Worm (Caenorhabditis elegans) whole organism, mixed stage, embryonic: ENCODE results near the gene fipr-25.

Source experiments
- M03D4.4 ChIP-seq: sonication (generic microtip); optimal IDR thresholded peaks from 2 replicates; lab custom pipeline; 2017; ENCODE audit warnings: mild to moderate bottlenecking, missing genetic modification characterization, missing compliant biosample characterization
- bed-3 ChIP-seq: fragments of 200-800 bp; sonication (Bioruptor generic); optimal IDR thresholded peaks from 3 replicates; lab custom pipeline; 2018; ENCODE audit warnings: mild to moderate bottlenecking, missing genetic modification characterization, moderate library complexity, missing compliant biosample characterization
- blmp-1 ChIP-seq: fragments of 150-350 bp; optimal IDR thresholded peaks from 2 replicates; lab custom pipeline; 2014; ENCODE audit warnings: missing biosample characterization, missing genetic modification characterization
- ceh-39 ChIP-seq: fragments of 150-350 bp; optimal IDR thresholded peaks from 2 replicates; lab custom pipeline; 2014; ENCODE audit warnings: missing biosample characterization, missing genetic modification characterization
- ceh-83 ChIP-seq: fragments of 200-800 bp; sonication (Bioruptor generic); optimal IDR thresholded peaks from 2 replicates; lab custom pipeline; 2018; ENCODE audit warnings: mild to moderate bottlenecking, missing genetic modification characterization, missing compliant biosample characterization
- ces-1 ChIP-seq: fragments of 150-350 bp; optimal IDR thresholded peaks from 2 replicates; lab custom pipeline; 2014; ENCODE audit warnings: missing biosample characterization, missing genetic modification reagents, missing genetic modification characterization
- cnd-1 ChIP-seq: fragments of 200-800 bp; sonication (Bioruptor generic); optimal IDR thresholded peaks from 2 replicates; lab custom pipeline; 2018; ENCODE audit warnings: mild to moderate bottlenecking, missing genetic modification characterization, missing compliant biosample characterization
- drap-1 ChIP-seq: fragments of 200-800 bp; sonication (Bioruptor generic); optimal IDR thresholded peaks from 3 replicates; lab custom pipeline; 2018; ENCODE audit warnings: mild to moderate bottlenecking, missing genetic modification characterization, missing compliant biosample characterization
- elt-1 ChIP-seq: sonication (generic microtip); optimal IDR thresholded peaks from 2 replicates; lab custom pipeline; 2017; ENCODE audit warnings: missing genetic modification characterization, mild to moderate bottlenecking, missing compliant biosample characterization, antibody characterized with exemption, moderate library complexity, borderline replicate concordance; ENCODE audit not compliant: insufficient read depth
- elt-3 ChIP-seq: fragments of 150-350 bp; optimal IDR thresholded peaks from 2 replicates; lab custom pipeline; 2014; ENCODE audit warnings: missing biosample characterization, missing genetic modification characterization
- flh-1 ChIP-seq: fragments of 200-800 bp; sonication (Bioruptor generic); optimal IDR thresholded peaks from 2 replicates; lab custom pipeline; 2018; ENCODE audit warnings: mild to moderate bottlenecking, missing genetic modification characterization, moderate library complexity, missing compliant biosample characterization
- ham-2 ChIP-seq: fragments of 200-800 bp; sonication (Bioruptor generic); optimal IDR thresholded peaks from 2 replicates; lab custom pipeline; 2018; ENCODE audit warnings: mild to moderate bottlenecking, missing genetic modification characterization, missing compliant biosample characterization
- hlh-1 ChIP-seq: fragments of 150-350 bp; optimal IDR thresholded peaks from 2 replicates; lab custom pipeline; 2014; ENCODE audit warnings: missing biosample characterization, missing genetic modification reagents, missing genetic modification characterization
- lin-32 ChIP-seq: fragments of 200-800 bp; sonication (Bioruptor generic); optimal IDR thresholded peaks from 2 replicates; lab custom pipeline; 2018; ENCODE audit warnings: mild to moderate bottlenecking, missing genetic modification characterization, missing compliant biosample characterization
- lsy-2 ChIP-seq: fragments of 150-350 bp; optimal IDR thresholded peaks from 2 replicates; lab custom pipeline; 2014; ENCODE audit warnings: missing biosample characterization, missing genetic modification characterization
- mab-5 ChIP-seq: fragments of 150-350 bp; optimal IDR thresholded peaks from 2 replicates; lab custom pipeline; 2014; ENCODE audit warnings: missing biosample characterization, missing genetic modification characterization
- mls-2 ChIP-seq: sonication (generic microtip); optimal IDR thresholded peaks from 2 replicates; lab custom pipeline; 2016; ENCODE audit warnings: mild to moderate bottlenecking, missing genetic modification characterization, moderate library complexity, missing compliant biosample characterization
- nhr-12 ChIP-seq: fragments of 150-350 bp; optimal IDR thresholded peaks from 2 replicates; lab custom pipeline; 2014; ENCODE audit warnings: missing biosample characterization, missing genetic modification characterization
- nhr-2 ChIP-seq: fragments of 150-350 bp; optimal IDR thresholded peaks from 2 replicates; lab custom pipeline; 2014; ENCODE audit warnings: missing biosample characterization, missing genetic modification characterization
- nhr-237 ChIP-seq: fragments of 150-350 bp; optimal IDR thresholded peaks from 2 replicates; lab custom pipeline; 2014; ENCODE audit warnings: missing biosample characterization, missing genetic modification characterization
- nhr-28 ChIP-seq: fragments of 150-350 bp; optimal IDR thresholded peaks from 2 replicates; lab custom pipeline; 2014; ENCODE audit warnings: missing biosample characterization, missing genetic modification characterization
- pha-4 ChIP-seq: fragments of 150-350 bp; optimal IDR thresholded peaks from 2 replicates; lab custom pipeline; 2018; ENCODE audit warnings: missing biosample characterization, missing genetic modification reagents, missing genetic modification characterization
- sem-2 ChIP-seq: fragments of 200-800 bp; sonication (Bioruptor generic); optimal IDR thresholded peaks from 2 replicates; lab custom pipeline; 2018; ENCODE audit warnings: mild to moderate bottlenecking, missing genetic modification characterization, missing compliant biosample characterization
- snpc-4 ChIP-seq: fragments of 150-350 bp; optimal IDR thresholded peaks from 2 replicates; lab custom pipeline; 2014; ENCODE audit warnings: missing biosample characterization, missing genetic modification characterization
- sptf-1 ChIP-seq: sonication (generic microtip); optimal IDR thresholded peaks from 2 replicates; lab custom pipeline; 2017; ENCODE audit warnings: mild to moderate bottlenecking, missing genetic modification characterization, moderate library complexity, missing compliant biosample characterization
- tbx-8 ChIP-seq: fragments of 200-800 bp; sonication (Bioruptor generic); optimal IDR thresholded peaks from 2 replicates; lab custom pipeline; 2018; ENCODE audit warnings: mild to moderate bottlenecking, missing genetic modification characterization, moderate library complexity, missing compliant biosample characterization
- unc-120 ChIP-seq: sonication (generic microtip); optimal IDR thresholded peaks from 2 replicates; lab custom pipeline; 2017; ENCODE audit warnings: missing genetic modification characterization, missing compliant biosample characterization; ENCODE audit not compliant: poor library complexity, severe bottlenecking
- ztf-11 ChIP-seq: fragments of 150-350 bp; optimal IDR thresholded peaks from 2 replicates; lab custom pipeline; 2014; ENCODE audit warnings: missing biosample characterization, missing genetic modification characterization

The fipr-25 gene

DNA sequence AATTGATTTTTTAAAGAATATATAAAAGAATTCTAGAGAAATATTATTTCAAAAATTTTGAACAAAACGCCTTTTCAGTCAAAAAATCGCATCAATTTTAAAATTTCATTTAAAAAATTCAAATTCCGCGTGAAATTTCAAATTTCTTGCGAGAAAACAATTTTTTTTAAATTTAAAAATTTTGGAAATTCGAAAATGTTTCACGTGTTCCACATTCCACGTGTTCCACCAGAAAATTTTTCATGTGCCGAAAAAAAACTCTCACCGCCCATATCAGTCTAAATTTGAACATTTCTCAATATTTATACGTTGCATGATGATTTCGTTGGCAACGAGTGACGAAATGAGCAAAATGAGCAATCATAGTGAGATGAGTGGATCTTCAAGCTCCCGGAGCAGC lies 17.8 kb downstream of the fipr-25 start, which contains the start of gene fbxa-201:
TSS of gene fbxa-201 (plus strand) at position 301 of the 400 bp plus-strand sequence.
- TF ChIP-seq bed-3 (no peak), ces-1 (GFP tag; lab: Kevin White, UChicago) (no peak), ztf-11 (tag; lab: Kevin White, UChicago) (no peak), nhr-2 (no peak)

DNA sequence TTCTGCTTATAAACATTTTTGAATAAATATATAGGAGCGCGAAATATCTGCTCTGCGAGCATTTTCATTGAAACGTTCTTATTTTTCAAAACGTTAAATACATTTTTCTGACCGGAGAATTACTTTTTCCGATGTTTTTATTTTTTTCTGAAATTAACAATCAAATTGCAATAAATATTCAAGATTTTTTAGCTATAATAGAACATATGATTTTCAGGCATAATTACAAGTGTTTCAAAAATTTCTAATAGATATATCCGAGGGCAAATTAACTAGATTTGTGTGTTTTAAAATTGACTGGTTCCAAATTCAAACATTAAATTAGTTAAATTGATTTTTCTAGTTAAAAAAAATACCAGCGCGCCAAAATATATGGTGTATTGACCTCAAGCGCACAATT lies 21.8 kb downstream of the fipr-25 start, which contains the start of gene T08B1.4:
TSS of gene T08B1.4 (plus strand) at position 301 of the 400 bp plus-strand sequence.
- TF ChIP-seq drap-1 (no peak), lin-32 (GFP tag; lab: Kevin White, UChicago) (no peak), nhr-28 (tag; lab: Kevin White, UChicago) (no peak), unc-120 (tag; lab: Kevin White, UChicago) (no peak), M03D4.4 (no peak), mab-5 (tag; lab: Kevin White, UChicago) (no peak), tbx-8 (GFP tag; lab: Kevin White, UChicago) (no peak), elt-1 (no peak), lsy-2 (tag; lab: Kevin White, UChicago) (no peak)

DNA sequence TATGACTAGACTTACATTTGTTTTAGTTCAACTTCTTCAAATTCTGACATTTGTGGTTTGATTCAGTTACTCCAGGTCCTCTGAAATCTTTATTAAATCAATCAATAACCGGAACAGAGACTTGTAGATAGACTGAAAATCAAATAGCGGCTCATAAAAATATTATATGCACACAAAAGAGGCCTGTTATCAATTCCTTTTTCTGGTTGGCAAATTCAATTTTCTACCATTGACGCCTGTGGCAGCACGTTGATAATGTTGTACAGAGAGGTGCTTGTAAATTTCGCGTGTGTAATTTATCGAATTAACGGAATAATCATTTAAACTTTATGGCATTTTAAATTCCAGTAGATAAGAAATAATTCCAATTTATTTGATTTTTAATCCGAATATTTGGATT lies 29.7 kb downstream of the fipr-25 start, which contains the start of gene T08B1.1:
TSS of gene T08B1.1 (minus strand) at position 92 of the 400 bp plus-strand sequence.
- no peak for TF ChIP-seq nhr-28 (tag; lab: Kevin White, UChicago)
- no peak for TF ChIP-seq sem-2 (GFP tag; lab: Kevin White, UChicago)
- TF ChIP-seq unc-120 (tag; lab: Kevin White, UChicago) = no peak
- no peak for TF ChIP-seq bed-3
- TF ChIP-seq ceh-83 (GFP tag; lab: Kevin White, UChicago) = no peak
- TF ChIP-seq ztf-11 (tag; lab: Kevin White, UChicago) = no peak
- no peak for TF ChIP-seq lin-32 (GFP tag; lab: Kevin White, UChicago)
- no peak for TF ChIP-seq hlh-1 (tag; lab: Kevin White, UChicago)
- TF ChIP-seq cnd-1 (tag; lab: Kevin White, UChicago) = no peak
- no peak for TF ChIP-seq drap-1
- no peak for TF ChIP-seq mls-2 (tag; lab: Kevin White, UChicago)

DNA sequence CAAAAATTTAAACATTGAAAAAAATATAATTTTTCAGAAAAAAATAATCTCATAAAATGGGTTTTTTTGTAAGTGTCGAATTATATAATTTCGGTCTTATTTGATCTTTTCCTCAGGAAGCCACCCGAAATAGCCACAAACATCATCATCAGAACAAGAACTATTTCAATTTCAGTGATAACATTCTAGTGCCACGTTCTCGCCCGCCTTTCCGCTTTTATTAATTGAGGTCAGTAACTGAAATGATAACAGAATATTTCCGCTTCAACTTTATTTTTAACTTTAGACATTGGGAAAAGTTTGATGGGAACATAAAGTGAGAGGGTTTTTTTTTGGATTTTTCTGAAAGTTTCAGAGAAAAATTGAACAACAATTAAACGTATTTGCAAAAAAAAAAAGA lies 32.0 kb downstream of the fipr-25 start:
- no peak for TF ChIP-seq bed-3
- no peak for TF ChIP-seq mls-2 (tag; lab: Kevin White, UChicago)
- no peak for TF ChIP-seq ces-1 (GFP tag; lab: Kevin White, UChicago)
- no peak for TF ChIP-seq nhr-2
- no peak for TF ChIP-seq elt-3 (tag; lab: Kevin White, UChicago)
- no peak for TF ChIP-seq sem-2 (GFP tag; lab: Kevin White, UChicago)
- TF ChIP-seq cnd-1 (tag; lab: Kevin White, UChicago) = no peak
- TF ChIP-seq lsy-2 (tag; lab: Kevin White, UChicago) = no peak
- no peak for TF ChIP-seq sptf-1

DNA sequence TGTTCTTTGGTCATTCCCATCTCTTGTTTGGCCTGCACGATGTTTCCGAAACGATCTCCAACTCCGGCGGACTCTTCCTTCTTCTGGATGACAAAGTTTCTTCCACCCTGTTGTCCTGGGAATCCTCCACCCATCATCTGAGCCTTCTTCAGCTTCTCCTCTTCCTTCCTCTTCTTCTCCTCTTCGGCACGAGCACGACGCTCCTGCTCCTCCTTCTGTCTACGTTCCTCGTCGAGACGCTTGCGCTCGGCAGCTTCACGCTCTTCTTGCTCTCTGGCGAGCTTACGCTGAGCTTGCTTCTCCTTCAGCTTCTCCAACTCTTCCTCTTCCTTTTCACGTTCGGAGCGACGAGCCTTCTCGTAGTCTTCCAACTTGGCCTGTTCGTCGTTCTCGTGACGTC lies 34.2 kb downstream of the fipr-25 start:
- no peak for TF ChIP-seq nhr-12 (tag; lab: Kevin White, UChicago)
- no peak for TF ChIP-seq hlh-1 (tag; lab: Kevin White, UChicago)
- no peak for TF ChIP-seq snpc-4 (tag; lab: Kevin White, UChicago)
- TF ChIP-seq elt-3 (tag; lab: Kevin White, UChicago) = no peak
- no peak for TF ChIP-seq ham-2
- no peak for TF ChIP-seq ceh-83 (GFP tag; lab: Kevin White, UChicago)
- no peak for TF ChIP-seq sem-2 (GFP tag; lab: Kevin White, UChicago)
- TF ChIP-seq bed-3 = no peak
- TF ChIP-seq ceh-39 (tag; lab: Kevin White, UChicago) = no peak

DNA sequence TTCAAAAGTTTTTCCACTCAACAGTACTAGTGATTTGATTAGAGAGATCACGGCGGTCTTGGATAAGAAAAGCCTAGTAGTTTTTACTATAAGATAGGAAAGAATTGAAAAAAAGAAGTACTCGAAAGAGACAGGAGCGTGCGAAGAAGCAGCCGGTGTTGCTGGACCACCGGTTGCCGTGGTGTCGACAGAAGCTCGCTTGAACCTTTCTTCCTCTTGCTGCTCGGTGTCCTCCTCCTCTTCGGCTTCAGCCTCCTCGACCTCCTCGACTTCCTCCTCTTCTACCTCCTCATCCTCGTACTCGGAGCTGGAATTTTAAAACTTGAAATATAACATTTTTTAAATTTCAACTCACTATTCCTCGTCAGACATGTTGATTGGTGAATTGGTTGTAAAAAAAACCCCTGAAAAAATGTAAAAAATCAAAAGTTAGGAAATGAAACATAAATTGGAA lies 35.3 kb downstream of the fipr-25 start, which contains the start of gene tnt-4:
TSS of gene tnt-4 (minus strand) at position 404 of the 454 bp plus-strand sequence.
- TF ChIP-seq hlh-1 (tag; lab: Kevin White, UChicago) = no peak
- TF ChIP-seq nhr-28 (tag; lab: Kevin White, UChicago) = no peak
- TF ChIP-seq ztf-11 (tag; lab: Kevin White, UChicago) = no peak
- no peak for TF ChIP-seq nhr-12 (tag; lab: Kevin White, UChicago)
- TF ChIP-seq ham-2 = no peak
- no peak for TF ChIP-seq bed-3
- TF ChIP-seq flh-1 (GFP tag; lab: Kevin White, UChicago) = no peak
- no peak for TF ChIP-seq mab-5 (tag; lab: Kevin White, UChicago)
- no peak for TF ChIP-seq drap-1
- TF ChIP-seq nhr-2 = no peak
- TF ChIP-seq sem-2 (GFP tag; lab: Kevin White, UChicago) = no peak
- no peak for TF ChIP-seq ceh-39 (tag; lab: Kevin White, UChicago)
- TF ChIP-seq snpc-4 (tag; lab: Kevin White, UChicago) = no peak
- no peak for TF ChIP-seq ces-1 (GFP tag; lab: Kevin White, UChicago)
- TF ChIP-seq blmp-1 (tag; lab: Kevin White, UChicago) = no peak
- no peak for TF ChIP-seq M03D4.4
- TF ChIP-seq nhr-237 (tag; lab: Kevin White, UChicago) = no peak
- TF ChIP-seq lin-32 (GFP tag; lab: Kevin White, UChicago) = no peak
- no peak for TF ChIP-seq pha-4 (tag; lab: Kevin White, UChicago)
